Fruit fly (Drosophila melanogaster) whole organism: Measurements from ENCODE around the gene CG10431.
A peak's percentile ranks its signal among the peaks of the same experiment; 100 is the strongest.

Experiments used
- CG8478 ChIP-seq: fragments of >200 bp; optimal IDR thresholded peaks from 2 replicates; lab custom pipeline; 2018; ENCODE audit warnings: inconsistent platforms
- Dll ChIP-seq: fragments of >200 bp; optimal IDR thresholded peaks from 2 replicates; lab custom pipeline; 2017
- EcR ChIP-seq, 2 experiments: fragments of >200 bp; optimal IDR thresholded peaks; 2 replicates each; lab custom pipeline; 2017; ENCODE audit warnings: missing biosample characterization in 2 of 2, missing genetic modification characterization in 2 of 2, missing genetic modification reagents in 2 of 2
- pan ChIP-seq: fragments of >200 bp; optimal IDR thresholded peaks from 2 replicates; lab custom pipeline; 2017
- psq ChIP-seq: fragments of >200 bp; optimal IDR thresholded peaks from 2 replicates; lab custom pipeline; 2017
- usp ChIP-seq: fragments of >200 bp; optimal IDR thresholded peaks from 2 replicates; lab custom pipeline; 2017; ENCODE audit warnings: missing biosample characterization, missing genetic modification characterization, mixed read lengths

dm6 chr2L:18944175-18945012 lies 30.1 kb upstream of the CG10431 start:
- TF ChIP-seq psq (lab: Kevin White, UChicago) (no peak), usp (GFP tag; lab: Kevin White, UChicago) (no peak), EcR (GFP tag; optimal IDR thresholded peaks at IDR 0.05; lab: Kevin White, UChicago) (peak in 1 of 2 experiments; percentile 25), CG8478 (lab: Kevin White, UChicago) (peak; percentile 75), Dll (peak; percentile 3), pan (lab: Kevin White, UChicago) (no peak)
